Worm (Caenorhabditis elegans) whole organism, young adult: ENCODE results near the gene hrpl-1.

Source experiments
- B0336.3 ChIP-seq: fragments of 200-800 bp; sonication (Bioruptor generic); IDR thresholded peaks from 2 replicates; pipeline ENCODE4 v1.3.6; 2022; ENCODE audit warnings: missing genetic modification characterization, missing compliant biosample characterization
- F33H1.4 ChIP-seq: fragments of 200-800 bp; sonication (Bioruptor generic); IDR thresholded peaks from 2 replicates; pipeline ENCODE4 v1.3.6; 2022; ENCODE audit warnings: missing genetic modification reagents, missing genetic modification characterization, missing compliant biosample characterization
- F37B4.10 ChIP-seq: fragments of 200-800 bp; sonication (Bioruptor generic); IDR thresholded peaks from 2 replicates; pipeline ENCODE4 v1.3.6; 2022; ENCODE audit warnings: missing genetic modification characterization, missing compliant biosample characterization
- K11D2.4 ChIP-seq: fragments of 200-800 bp; sonication (Bioruptor generic); IDR thresholded peaks from 2 replicates; pipeline ENCODE4 v1.3.6; 2022; ENCODE audit warnings: missing genetic modification reagents, missing genetic modification characterization, missing compliant biosample characterization
- K12H6.12 ChIP-seq: fragments of 200-800 bp; sonication (Bioruptor generic); optimal IDR thresholded peaks from 2 replicates; lab custom pipeline; 2018; ENCODE audit warnings: mild to moderate bottlenecking, missing genetic modification characterization, missing compliant biosample characterization
- T07F8.4 ChIP-seq: sonication (generic microtip); optimal IDR thresholded peaks from 2 replicates; lab custom pipeline; 2016; ENCODE audit warnings: mild to moderate bottlenecking, missing genetic modification characterization, moderate library complexity, missing compliant biosample characterization
- Y53F4B.3 ChIP-seq: fragments of 200-800 bp; sonication (Bioruptor generic); IDR thresholded peaks from 2 replicates; pipeline ENCODE4 v1.3.6; 2022; ENCODE audit warnings: missing genetic modification reagents, missing genetic modification characterization, missing compliant biosample characterization
- ZK185.1 ChIP-seq: sonication (generic microtip); optimal IDR thresholded peaks from 2 replicates; lab custom pipeline; 2016; ENCODE audit warnings: mild to moderate bottlenecking, missing genetic modification characterization, missing compliant biosample characterization; ENCODE audit not compliant: poor library complexity, severe bottlenecking
- ama-1 ChIP-seq, 3 experiments: fragments of 150-350 bp in 1 of 3; sonication (generic microtip) in 2 of 3; optimal IDR thresholded peaks; 2 replicates each; lab custom pipeline; 2014 to 2018; ENCODE audit warnings: missing biosample characterization in 2 of 3, missing genetic modification characterization in 2 of 3, missing genetic modification reagents in 2 of 3
- atf-7 ChIP-seq: sonication (generic microtip); optimal IDR thresholded peaks from 2 replicates; lab custom pipeline; 2017; ENCODE audit warnings: mild to moderate bottlenecking, missing genetic modification characterization, missing compliant biosample characterization
- attf-5 ChIP-seq: fragments of 200-800 bp; sonication (Bioruptor generic); optimal IDR thresholded peaks from 2 replicates; lab custom pipeline; 2018; ENCODE audit warnings: mild to moderate bottlenecking, missing genetic modification characterization, missing compliant biosample characterization
- attf-6 ChIP-seq: fragments of 200-800 bp; sonication (Bioruptor generic); IDR thresholded peaks from 2 replicates; pipeline ENCODE4 v1.3.6; 2022; ENCODE audit warnings: missing genetic modification reagents, missing genetic modification characterization, missing compliant biosample characterization
- cebp-1 ChIP-seq, 2 experiments: fragments of 200-800 bp in 1 of 2; sonication (Bioruptor generic) in 1 of 2; sonication (generic microtip) in 1 of 2; IDR thresholded peaks in 1 of 2; optimal IDR thresholded peaks in 1 of 2; 2 replicates each; pipeline versions ENCODE4 v1.3.6 to Lab custom; 2017 to 2022; ENCODE audit warnings: missing compliant biosample characterization in 2 of 2, missing genetic modification characterization in 2 of 2, mild to moderate bottlenecking in 1 of 2, missing genetic modification reagents in 1 of 2, moderate library complexity in 1 of 2
- ceh-40 ChIP-seq: fragments of 200-800 bp; sonication (Bioruptor generic); IDR thresholded peaks from 2 replicates; pipeline ENCODE4 v1.3.6; 2022; ENCODE audit warnings: missing genetic modification characterization, missing compliant biosample characterization
- ceh-79 ChIP-seq: sonication (generic microtip); optimal IDR thresholded peaks from 2 replicates; lab custom pipeline; 2017; ENCODE audit warnings: mild to moderate bottlenecking, missing genetic modification characterization, missing compliant biosample characterization
- chd-7 ChIP-seq: sonication (generic microtip); optimal IDR thresholded peaks from 2 replicates; lab custom pipeline; 2016; ENCODE audit warnings: mild to moderate bottlenecking, missing genetic modification characterization, moderate library complexity, missing compliant biosample characterization
- die-1 ChIP-seq: sonication (generic microtip); optimal IDR thresholded peaks from 2 replicates; lab custom pipeline; 2016; ENCODE audit warnings: missing genotype, mild to moderate bottlenecking, missing genetic modification characterization, missing compliant biosample characterization
- dox-1 ChIP-seq: fragments of 200-800 bp; sonication (Bioruptor generic); IDR thresholded peaks from 2 replicates; pipeline ENCODE4 v1.3.6; 2022; ENCODE audit warnings: missing genetic modification reagents, missing genetic modification characterization, missing compliant biosample characterization
- ets-4 ChIP-seq: fragments of 200-800 bp; sonication (Bioruptor generic); optimal IDR thresholded peaks from 2 replicates; lab custom pipeline; 2018; ENCODE audit warnings: mild to moderate bottlenecking, missing genetic modification characterization, missing compliant biosample characterization
- gei-17 ChIP-seq: fragments of 200-800 bp; sonication (Bioruptor generic); optimal IDR thresholded peaks from 2 replicates; lab custom pipeline; 2018; ENCODE audit warnings: mild to moderate bottlenecking, missing genetic modification characterization, missing compliant biosample characterization
- hlh-12 ChIP-seq: sonication (generic microtip); optimal IDR thresholded peaks from 2 replicates; lab custom pipeline; 2016; ENCODE audit warnings: missing genetic modification characterization, missing compliant biosample characterization
- lin-26 ChIP-seq: fragments of 200-800 bp; sonication (Bioruptor generic); IDR thresholded peaks from 2 replicates; pipeline ENCODE4 v1.3.6; 2022; ENCODE audit warnings: missing genetic modification reagents, missing genetic modification characterization, missing compliant biosample characterization
- lin-40 ChIP-seq: sonication (generic microtip); optimal IDR thresholded peaks from 2 replicates; lab custom pipeline; 2016; ENCODE audit warnings: missing genetic modification characterization, mild to moderate bottlenecking, missing compliant biosample characterization, missing genotype, missing genetic modification reagents
- lin-54 ChIP-seq: fragments of 200-800 bp; sonication (Bioruptor generic); optimal IDR thresholded peaks from 2 replicates; lab custom pipeline; 2018; ENCODE audit warnings: mild to moderate bottlenecking, missing genetic modification characterization, missing compliant biosample characterization
- lir-1 ChIP-seq: fragments of 200-800 bp; sonication (Bioruptor generic); conservative IDR thresholded peaks from 2 replicates; pipeline ENCODE4 v1.3.6; 2022; ENCODE audit warnings: missing genetic modification reagents, missing genetic modification characterization, missing compliant biosample characterization
- lsl-1 ChIP-seq: fragments of 200-800 bp; sonication (Bioruptor generic); optimal IDR thresholded peaks from 2 replicates; lab custom pipeline; 2018; ENCODE audit warnings: mild to moderate bottlenecking, missing genetic modification characterization, moderate library complexity, missing compliant biosample characterization
- mxl-1 ChIP-seq: sonication (generic microtip); optimal IDR thresholded peaks from 2 replicates; lab custom pipeline; 2016; ENCODE audit warnings: missing genetic modification characterization, missing compliant biosample characterization
- nfyb-1 ChIP-seq: fragments of 200-800 bp; sonication (Bioruptor generic); IDR thresholded peaks from 2 replicates; pipeline ENCODE4 v1.3.6; 2022; ENCODE audit warnings: missing genetic modification reagents, missing genetic modification characterization, missing compliant biosample characterization
- nhr-179 ChIP-seq: sonication (generic microtip); optimal IDR thresholded peaks from 2 replicates; lab custom pipeline; 2016; ENCODE audit warnings: mild to moderate bottlenecking, missing genetic modification characterization, missing compliant biosample characterization
- nhr-27 ChIP-seq: fragments of 200-800 bp; sonication (Bioruptor generic); optimal IDR thresholded peaks from 2 replicates; lab custom pipeline; 2018; ENCODE audit warnings: mild to moderate bottlenecking, missing genetic modification characterization, moderate library complexity, missing compliant biosample characterization
- nhr-80 ChIP-seq: sonication (generic microtip); optimal IDR thresholded peaks from 2 replicates; lab custom pipeline; 2016; ENCODE audit warnings: missing genetic modification characterization, missing compliant biosample characterization
- nhr-90 ChIP-seq: sonication (generic microtip); optimal IDR thresholded peaks from 2 replicates; lab custom pipeline; 2016; ENCODE audit warnings: missing genotype, mild to moderate bottlenecking, missing genetic modification characterization, missing compliant biosample characterization
- pbrm-1 ChIP-seq: fragments of 200-800 bp; sonication (Bioruptor generic); IDR thresholded peaks from 2 replicates; pipeline ENCODE4 v1.3.6; 2022; ENCODE audit warnings: missing genetic modification reagents, missing genetic modification characterization, missing compliant biosample characterization
- rcor-1 ChIP-seq: fragments of 200-800 bp; sonication (Bioruptor generic); IDR thresholded peaks from 2 replicates; pipeline ENCODE4 v1.3.6; 2022; ENCODE audit warnings: missing genetic modification reagents, missing genetic modification characterization, missing compliant biosample characterization
- rec-8 ChIP-seq, 2 experiments: sonication (generic microtip); optimal IDR thresholded peaks; 2 replicates each; lab custom pipeline; 2016; ENCODE audit warnings: mild to moderate bottlenecking in 2 of 2, missing genetic modification characterization in 2 of 2, missing genetic modification reagents in 2 of 2, missing genotype in 2 of 2, missing biosample characterization in 1 of 2, missing compliant biosample characterization in 1 of 2, moderate library complexity in 1 of 2
- tbp1 ChIP-seq: fragments of 200-800 bp; sonication (Bioruptor generic); optimal IDR thresholded peaks from 2 replicates; lab custom pipeline; 2018; ENCODE audit warnings: mild to moderate bottlenecking, missing genetic modification characterization, missing compliant biosample characterization
- ztf-18 ChIP-seq: sonication (generic microtip); optimal IDR thresholded peaks from 2 replicates; lab custom pipeline; 2016; ENCODE audit warnings: missing genotype, mild to moderate bottlenecking, missing genetic modification characterization, missing compliant biosample characterization
- ztf-22 ChIP-seq: fragments of 200-800 bp; sonication (Bioruptor generic); optimal IDR thresholded peaks from 2 replicates; lab custom pipeline; 2018; ENCODE audit warnings: mild to moderate bottlenecking, missing genetic modification characterization, moderate library complexity, missing compliant biosample characterization
- ztf-28 ChIP-seq: fragments of 200-800 bp; sonication (Bioruptor generic); IDR thresholded peaks from 2 replicates; pipeline ENCODE4 v1.3.6; 2022; ENCODE audit warnings: missing genetic modification reagents, missing genetic modification characterization, missing compliant biosample characterization

Gene hrpl-1

ce11 chrII:6926488-6926887, 28.0 kb downstream of the hrpl-1 start (continued):
- TF ChIP-seq ZK185.1 (tag; lab: Kevin White, UChicago) = peak; percentile 8
- TF ChIP-seq gei-17 (GFP tag; lab: Kevin White, UChicago) = peak; percentile 8
- no peak for TF ChIP-seq ama-1 (optimal IDR thresholded peaks at IDR 0.05; lab: Kevin White, UChicago)
- TF ChIP-seq ama-1 (GFP tag; optimal IDR thresholded peaks at IDR 0.05; lab: Kevin White, UChicago) = no peak
- no peak for TF ChIP-seq cebp-1 (GFP tag; IDR thresholded peaks at IDR 0.05; lab: Robert Waterston, UW)
- peak; percentile 76 for TF ChIP-seq cebp-1 (tag; optimal IDR thresholded peaks at IDR 0.05; lab: Kevin White, UChicago)
- TF ChIP-seq K11D2.4 = no peak
- TF ChIP-seq nhr-27 (tag; lab: Kevin White, UChicago) = no peak
- TF ChIP-seq nhr-179 = no peak
- no peak for TF ChIP-seq lin-26 (GFP tag; lab: Robert Waterston, UW)
- no peak for TF ChIP-seq T07F8.4 (tag; lab: Kevin White, UChicago)
- 0 out of 2 replicates have a peak, but pooled peaks have one; percentile 30 for TF ChIP-seq rcor-1 (GFP tag; lab: Robert Waterston, UW)
- no peak for TF ChIP-seq Y53F4B.3 (GFP tag; lab: Robert Waterston, UW)
- peak; percentile 32 for TF ChIP-seq ztf-22 (GFP tag; lab: Kevin White, UChicago)
- TF ChIP-seq tbp1 (GFP tag; lab: Kevin White, UChicago) = no peak
- peak; percentile 73 for TF ChIP-seq attf-5
- TF ChIP-seq lsl-1 (GFP tag; lab: Kevin White, UChicago) = no peak
- no peak for TF ChIP-seq hlh-12 (tag; lab: Kevin White, UChicago)
- TF ChIP-seq lir-1 (GFP tag; lab: Robert Waterston, UW) = 0 out of 2 replicates have a peak, but pooled peaks have one; percentile 40
- peak; percentile 95 for TF ChIP-seq nhr-80 (tag; lab: Kevin White, UChicago)
- TF ChIP-seq chd-7 (tag; lab: Kevin White, UChicago) = no peak
- TF ChIP-seq ceh-79 (tag; lab: Kevin White, UChicago) = no peak
- TF ChIP-seq B0336.3 (GFP tag; lab: Robert Waterston, UW) = no peak
- TF ChIP-seq lin-54 = peak; percentile 41
- peak; percentile 21 for TF ChIP-seq ztf-18 (tag; lab: Kevin White, UChicago)
- peak; percentile 46; the same call in 1 of the 2 replicates for TF ChIP-seq nfyb-1 (GFP tag; lab: Robert Waterston, UW)
- TF ChIP-seq mxl-1 = no peak
- TF ChIP-seq dox-1 (GFP tag; lab: Robert Waterston, UW) = peak; percentile 68; the same call in 1 of the 2 replicates
- TF ChIP-seq nhr-90 (tag; lab: Kevin White, UChicago) = peak; percentile 29
- peak; percentile 74 for TF ChIP-seq lin-40 (tag; lab: Kevin White, UChicago)
- TF ChIP-seq pbrm-1 (GFP tag; lab: Robert Waterston, UW) = peak; percentile 39; the same call in 1 of the 2 replicates
- TF ChIP-seq ceh-40 = no peak
- peak; percentile 39 for TF ChIP-seq ets-4 (GFP tag; lab: Kevin White, UChicago)
- no peak for TF ChIP-seq F33H1.4
- TF ChIP-seq K12H6.12 (tag; lab: Kevin White, UChicago) = peak; percentile 66
- TF ChIP-seq, all 124 proteins: peak for 26

- TF ChIP-seq atf-7 (tag; lab: Kevin White, UChicago) = peak; percentile 37
- 0 out of 2 replicates have a peak, but pooled peaks have one; percentile 8 for TF ChIP-seq F37B4.10
- no peak for TF ChIP-seq ztf-18 (tag; lab: Kevin White, UChicago)
- TF ChIP-seq ztf-28 = no peak
Measured at ce11 chrII:6927034-6927433, 28.5 kb downstream of the hrpl-1 start.

- no peak for TF ChIP-seq chd-7 (tag; lab: Kevin White, UChicago)
- TF ChIP-seq nhr-80 (tag; lab: Kevin White, UChicago) = peak; percentile 43
- no peak for TF ChIP-seq die-1
- no peak for TF ChIP-seq ztf-28
- no peak for TF ChIP-seq attf-6
- no peak for TF ChIP-seq rec-8 (tag; optimal IDR thresholded peaks at IDR 0.05; lab: Kevin White, UChicago)
- TF ChIP-seq lir-1 (GFP tag; lab: Robert Waterston, UW) = no peak
Measured at ce11 chrII:6927603-6928002, 29.1 kb downstream of the hrpl-1 start, which contains the start of gene F22D3.4. Gene F22D3.4 (minus strand): TSS chrII:6927603.
